Worm (Caenorhabditis elegans): Measurements from ENCODE around the gene srg-11.

DNA sequence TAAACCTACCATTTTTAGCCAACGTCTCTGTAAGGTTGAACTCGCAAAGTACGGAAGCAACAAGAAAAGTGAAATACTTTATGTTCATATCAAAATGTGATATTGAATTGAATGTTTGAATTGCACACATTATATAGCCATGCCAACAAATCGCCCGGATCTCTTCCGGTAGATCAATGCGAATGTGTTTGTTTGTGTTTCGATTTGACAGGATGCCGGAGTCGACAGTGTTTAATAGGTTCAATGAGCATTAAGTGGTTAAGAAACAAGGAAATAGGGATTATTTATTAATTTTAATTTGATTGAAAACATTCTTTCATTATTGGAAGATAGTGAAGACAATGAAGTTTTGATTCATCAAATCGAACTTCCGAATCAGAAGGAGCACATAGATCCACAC is 33.6 kb upstream of the srg-11 start, which contains the start of gene pqn-29:
- TF ChIP-seq hnd-1 (tag; optimal IDR thresholded peaks at IDR 0.05) (no peak), flt-1 (GFP tag; IDR thresholded peaks at IDR 0.05) (no peak), hmg-4 (GFP tag; optimal IDR thresholded peaks at IDR 0.05) (no peak), scrt-1 (GFP tag; IDR thresholded peaks at IDR 0.05) (no peak), aly-1 (tag; optimal IDR thresholded peaks at IDR 0.05) (no peak), ceh-13 (GFP tag; optimal IDR thresholded peaks at IDR 0.05) (no peak), tra-4 (tag; optimal IDR thresholded peaks at IDR 0.05) (no peak), ama-1 (optimal IDR thresholded peaks at IDR 0.05) (no peak)
